Worm (Caenorhabditis elegans): ENCODE results near the gene dnj-20.
A peak's percentile ranks its signal among the peaks of the same experiment; 100 is the strongest.

The dnj-20 gene

DNA sequence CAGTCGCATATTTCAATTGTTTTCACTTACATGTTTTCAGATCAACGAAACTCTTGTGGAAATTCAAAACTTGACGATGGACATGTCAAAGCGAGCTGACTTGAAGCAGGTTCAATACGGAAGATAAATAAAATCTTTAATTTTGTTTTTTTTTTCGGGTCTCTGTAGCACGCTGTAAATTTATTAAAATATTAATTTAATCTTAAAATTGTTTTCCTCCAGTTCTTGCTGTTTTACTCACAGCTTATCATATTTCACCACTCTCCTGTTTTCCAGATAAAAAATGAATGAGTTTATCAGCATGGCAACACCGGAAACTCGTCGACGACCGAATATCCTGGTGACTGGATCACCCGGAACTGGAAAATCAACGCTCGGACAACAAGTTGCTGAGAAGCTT lies 27.6 kb downstream of the dnj-20 start, which contains the start of gene E02H1.6:
TSS of gene E02H1.6 (plus strand) at position 301 of the 400 bp plus-strand sequence.
- TF ChIP-seq ces-1 (GFP tag; optimal IDR thresholded peaks at IDR 0.05) (no peak), unc-62 (GFP tag; optimal IDR thresholded peaks at IDR 0.05) (no peak), nhr-2 (tag; optimal IDR thresholded peaks at IDR 0.05) (no peak), ham-2 (GFP tag; optimal IDR thresholded peaks at IDR 0.05) (no peak), tbx-8 (GFP tag; optimal IDR thresholded peaks at IDR 0.05) (no peak), unc-39 (tag; optimal IDR thresholded peaks at IDR 0.05) (no peak), mab-5 (tag; optimal IDR thresholded peaks at IDR 0.05) (no peak), M03D4.4 (tag; optimal IDR thresholded peaks at IDR 0.05) (no peak), ceh-43 (GFP tag; optimal IDR thresholded peaks at IDR 0.05) (no peak), sem-2 (GFP tag; optimal IDR thresholded peaks at IDR 0.05) (no peak), nhr-12 (tag; optimal IDR thresholded peaks at IDR 0.05) (no peak), lin-32 (GFP tag; optimal IDR thresholded peaks at IDR 0.05) (no peak), ztf-11 (tag; optimal IDR thresholded peaks at IDR 0.05) (no peak), nhr-237 (tag; optimal IDR thresholded peaks at IDR 0.05) (no peak), drap-1 (GFP tag; optimal IDR thresholded peaks at IDR 0.05) (no peak), nhr-28 (tag; optimal IDR thresholded peaks at IDR 0.05) (no peak), hlh-1 (tag; optimal IDR thresholded peaks at IDR 0.05) (no peak), blmp-1 (tag; optimal IDR thresholded peaks at IDR 0.05) (no peak), lsy-2 (tag; optimal IDR thresholded peaks at IDR 0.05) (no peak), pha-4 (tag; optimal IDR thresholded peaks at IDR 0.05) (no peak)

DNA sequence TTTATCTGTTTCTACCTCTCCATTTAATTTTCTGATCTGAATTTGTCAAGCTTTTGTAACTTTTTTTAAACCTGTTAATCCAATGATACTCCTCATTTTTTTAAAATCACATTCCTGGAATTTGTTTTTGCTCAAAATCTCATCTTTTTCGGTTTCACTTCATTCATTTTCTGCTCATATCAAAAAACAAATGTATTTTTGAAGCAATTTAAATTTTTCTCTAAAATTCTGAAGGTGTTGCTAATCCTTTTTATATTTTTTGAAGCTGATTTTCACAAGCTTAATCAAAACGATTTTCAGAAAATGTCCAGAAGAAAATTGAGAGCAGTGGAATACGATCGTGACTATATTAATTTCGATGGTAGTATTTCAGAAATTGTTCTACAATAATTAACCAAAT lies 29.1 kb downstream of the dnj-20 start, which contains the start of gene E02H1.5:
TSS of gene E02H1.5 (plus strand) at position 301 of the 400 bp plus-strand sequence.
- TF ChIP-seq mep-1 (tag; optimal IDR thresholded peaks at IDR 0.05) (no peak), ham-2 (GFP tag; optimal IDR thresholded peaks at IDR 0.05) (no peak), mab-5 (tag; optimal IDR thresholded peaks at IDR 0.05) (no peak), nhr-76 (tag; optimal IDR thresholded peaks at IDR 0.05) (no peak), elt-3 (tag; optimal IDR thresholded peaks at IDR 0.05) (no peak), nhr-2 (tag; optimal IDR thresholded peaks at IDR 0.05) (no peak), nhr-28 (tag; optimal IDR thresholded peaks at IDR 0.05) (no peak), elt-1 (tag; optimal IDR thresholded peaks at IDR 0.05; ENCODE audit: borderline replicate concordance, insufficient read depth) (no peak), ceh-43 (GFP tag; optimal IDR thresholded peaks at IDR 0.05) (no peak), zip-8 (tag; optimal IDR thresholded peaks at IDR 0.05) (no peak), ceh-83 (GFP tag; optimal IDR thresholded peaks at IDR 0.05) (no peak), unc-120 (tag; optimal IDR thresholded peaks at IDR 0.05; ENCODE audit: poor library complexity, severe bottlenecking) (no peak), nhr-12 (tag; optimal IDR thresholded peaks at IDR 0.05) (no peak), bed-3 (GFP tag; optimal IDR thresholded peaks at IDR 0.05) (no peak), ces-1 (GFP tag; optimal IDR thresholded peaks at IDR 0.05) (no peak), M03D4.4 (tag; optimal IDR thresholded peaks at IDR 0.05) (no peak)

DNA sequence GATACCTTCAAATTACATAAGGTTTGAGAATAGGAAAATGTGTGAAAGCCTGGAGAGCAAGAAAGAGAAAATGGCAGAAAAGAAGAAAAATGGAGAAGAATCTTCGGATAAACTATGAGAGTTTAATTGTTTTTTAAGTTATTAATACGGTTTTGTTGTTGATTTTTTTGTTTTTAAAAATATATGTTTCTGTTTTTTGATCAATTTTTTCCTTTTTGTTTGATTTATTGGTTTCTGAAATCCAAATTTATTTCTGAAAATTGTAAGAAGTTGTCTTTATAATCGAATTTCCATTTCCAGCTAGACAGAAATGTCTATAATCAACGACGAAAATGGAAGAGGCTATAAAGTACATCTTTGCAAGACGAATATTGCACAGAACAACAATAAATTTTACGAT lies 31.2 kb downstream of the dnj-20 start, which contains the start of gene parp-2:
TSS of gene parp-2 (plus strand) at position 301 of the 400 bp plus-strand sequence.
- TF ChIP-seq nhr-12 (tag; optimal IDR thresholded peaks at IDR 0.05) = no peak
- TF ChIP-seq unc-120 (tag; optimal IDR thresholded peaks at IDR 0.05; ENCODE audit: poor library complexity, severe bottlenecking) = no peak
- TF ChIP-seq flh-1 (GFP tag; optimal IDR thresholded peaks at IDR 0.05) = no peak
- TF ChIP-seq drap-1 (GFP tag; optimal IDR thresholded peaks at IDR 0.05) = no peak
- TF ChIP-seq ceh-43 (GFP tag; optimal IDR thresholded peaks at IDR 0.05) = no peak
- no peak for TF ChIP-seq nhr-237 (tag; optimal IDR thresholded peaks at IDR 0.05)
- TF ChIP-seq sptf-1 (tag; optimal IDR thresholded peaks at IDR 0.05) = no peak
- no peak for TF ChIP-seq ceh-39 (tag; optimal IDR thresholded peaks at IDR 0.05)
- TF ChIP-seq nhr-76 (tag; optimal IDR thresholded peaks at IDR 0.05) = no peak

DNA sequence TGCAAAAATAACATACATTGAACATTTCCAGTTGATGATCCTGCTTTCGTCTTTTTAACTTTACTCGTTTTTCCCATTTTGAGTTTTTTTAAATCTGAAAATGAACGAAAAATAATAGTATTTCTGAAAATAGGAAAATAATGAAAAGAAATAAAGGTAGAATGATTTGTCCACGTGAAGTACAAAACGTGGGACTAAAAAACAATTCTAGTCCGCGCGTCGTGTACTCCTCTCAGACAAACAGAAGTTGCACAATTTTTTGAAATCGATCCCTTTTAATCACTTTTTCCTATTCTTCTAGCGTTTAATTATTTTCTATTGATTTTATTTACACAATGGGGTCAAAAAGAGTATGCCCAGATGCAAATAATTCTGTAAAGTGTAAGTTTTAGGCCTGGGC lies 32.9 kb downstream of the dnj-20 start, which contains the start of the genes E02H1.1 and tag-124:
TSS of gene E02H1.1 (minus strand) at position 94 of the 400 bp plus-strand sequence.
TSS of gene tag-124 (plus strand) at position 222 of the 400 bp plus-strand sequence.
- TF ChIP-seq mep-1 (tag; optimal IDR thresholded peaks at IDR 0.05) (peak; percentile 28), M03D4.4 (tag; optimal IDR thresholded peaks at IDR 0.05) (no peak), ztf-11 (tag; optimal IDR thresholded peaks at IDR 0.05) (no peak), ceh-83 (GFP tag; optimal IDR thresholded peaks at IDR 0.05) (no peak), sptf-1 (tag; optimal IDR thresholded peaks at IDR 0.05) (no peak), ces-1 (GFP tag; optimal IDR thresholded peaks at IDR 0.05) (peak; percentile 16), nhr-237 (tag; optimal IDR thresholded peaks at IDR 0.05) (peak; percentile 37), unc-62 (GFP tag; optimal IDR thresholded peaks at IDR 0.05) (no peak), nhr-76 (tag; optimal IDR thresholded peaks at IDR 0.05) (no peak), elt-1 (tag; optimal IDR thresholded peaks at IDR 0.05; ENCODE audit: borderline replicate concordance, insufficient read depth) (no peak), nhr-12 (tag; optimal IDR thresholded peaks at IDR 0.05) (no peak), snpc-4 (tag; optimal IDR thresholded peaks at IDR 0.05) (no peak), lsy-2 (tag; optimal IDR thresholded peaks at IDR 0.05) (peak; percentile 25), sem-2 (GFP tag; optimal IDR thresholded peaks at IDR 0.05) (no peak), blmp-1 (tag; optimal IDR thresholded peaks at IDR 0.05) (no peak), pha-4 (tag; optimal IDR thresholded peaks at IDR 0.05) (no peak), cnd-1 (tag; optimal IDR thresholded peaks at IDR 0.05) (no peak), ceh-43 (GFP tag; optimal IDR thresholded peaks at IDR 0.05) (no peak), lin-13 (tag; optimal IDR thresholded peaks at IDR 0.05) (no peak)
